Fruit fly (Drosophila melanogaster) Kc167 (cell line): ENCODE data around the gene CG42748.

ENCODE experiments used
- Myc ChIP-seq: fragments of >200 bp; optimal IDR thresholded peaks from 2 replicates; lab custom pipeline; 2017; ENCODE audit warnings: missing external identifiers
- Sin3A ChIP-seq: fragments of >200 bp; optimal IDR thresholded peaks from 2 replicates; lab custom pipeline; 2018; ENCODE audit warnings: missing external identifiers
- h ChIP-seq: fragments of >200 bp; optimal IDR thresholded peaks from 3 replicates; lab custom pipeline; 2018; ENCODE audit warnings: missing external identifiers
- insv ChIP-seq: fragments of >200 bp; optimal IDR thresholded peaks from 3 replicates; lab custom pipeline; 2018; ENCODE audit warnings: missing external identifiers
- psq ChIP-seq: fragments of >200 bp; optimal IDR thresholded peaks from 2 replicates; lab custom pipeline; 2017; ENCODE audit warnings: missing external identifiers
- ttk ChIP-seq: sonication (Bioruptor generic); optimal IDR thresholded peaks from 2 replicates; lab custom pipeline; 2017; ENCODE audit warnings: missing external identifiers

Gene CG42748

DNA sequence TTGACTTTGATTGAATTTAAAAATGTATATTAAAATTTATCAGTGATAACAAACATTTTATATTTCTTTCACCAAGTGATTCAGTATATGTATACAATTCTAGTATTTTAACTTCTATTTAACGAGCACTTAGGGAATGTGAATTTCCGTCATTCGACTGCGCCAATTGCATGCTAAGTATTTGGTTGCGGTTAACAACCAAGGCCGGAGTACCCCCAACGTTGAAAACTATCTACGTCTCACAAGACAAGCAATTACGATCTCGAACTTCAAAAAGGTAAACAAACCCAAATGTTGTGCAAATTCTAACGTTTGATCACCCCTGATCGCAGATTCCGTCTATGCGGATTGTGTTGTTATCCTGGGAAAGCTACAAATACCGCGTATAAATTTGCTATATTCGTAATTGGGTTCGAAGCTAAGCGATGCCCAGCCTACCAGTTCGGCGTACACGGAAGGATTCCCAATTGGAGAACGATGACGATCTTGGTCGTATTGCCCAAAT is at the start of gene CG42748:
TSS of gene CG42748 (plus strand) at position 51 of the 505 bp plus-strand sequence.
- TF ChIP-seq h (lab: Kevin White, UChicago) (no peak), Myc (lab: Kevin White, UChicago) (no peak), insv (lab: Kevin White, UChicago) (no peak), psq (lab: Kevin White, UChicago) (no peak), Sin3A (lab: Kevin White, UChicago) (no peak), ttk (lab: Kevin White, UChicago) (no peak)

DNA sequence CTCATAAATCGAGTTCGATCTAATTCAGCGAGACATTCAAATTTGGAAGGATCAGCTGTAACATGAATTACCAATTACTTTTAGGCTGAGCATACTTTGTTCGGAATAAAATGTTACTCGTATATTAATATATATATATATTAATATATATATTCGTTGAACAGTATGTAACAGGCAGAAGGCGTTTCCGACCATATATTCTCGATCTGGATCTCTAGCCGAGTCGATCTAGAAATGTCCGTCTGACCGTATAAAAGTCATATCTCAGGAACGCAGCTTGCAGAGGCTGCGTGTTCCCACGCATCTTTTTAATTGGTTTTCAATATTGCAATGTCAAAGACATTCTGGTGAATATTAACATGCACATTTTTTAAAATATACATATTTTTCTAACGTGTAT is 26.7 kb upstream of the CG42748 start, which contains the start of gene tplus3b:
TSS of gene tplus3b (minus strand) at position 101 of the 400 bp plus-strand sequence.
- TF ChIP-seq psq (lab: Kevin White, UChicago) (no peak), h (lab: Kevin White, UChicago) (no peak), insv (lab: Kevin White, UChicago) (no peak), Myc (lab: Kevin White, UChicago) (no peak), ttk (lab: Kevin White, UChicago) (no peak), Sin3A (lab: Kevin White, UChicago) (no peak)

DNA sequence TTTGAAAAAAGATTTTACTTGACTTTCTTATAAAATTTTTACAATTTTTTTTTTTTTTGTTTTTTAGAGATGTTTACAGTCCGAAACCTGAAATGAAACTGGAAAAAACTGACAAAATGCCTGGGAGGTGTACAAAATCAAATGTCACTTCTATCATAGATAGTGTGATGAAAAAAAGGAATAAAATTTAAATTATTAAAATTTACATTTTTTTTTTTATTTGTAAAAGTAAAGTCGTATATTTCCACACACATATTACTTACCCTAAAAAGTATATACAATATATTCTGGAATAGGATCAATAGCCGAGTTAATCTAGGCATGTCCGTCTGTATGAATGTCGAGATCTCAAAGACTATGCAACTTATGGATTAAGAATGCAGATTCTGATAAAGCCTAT is 25.6 kb upstream of the CG42748 start, which contains the start of gene CG15219:
TSS of gene CG15219 (minus strand) at position 101 of the 400 bp plus-strand sequence.
- no peak for TF ChIP-seq Myc (lab: Kevin White, UChicago)
- no peak for TF ChIP-seq insv (lab: Kevin White, UChicago)
- no peak for TF ChIP-seq Sin3A (lab: Kevin White, UChicago)
- TF ChIP-seq h (lab: Kevin White, UChicago) = no peak
- TF ChIP-seq ttk (lab: Kevin White, UChicago) = no peak
- no peak for TF ChIP-seq psq (lab: Kevin White, UChicago)

DNA sequence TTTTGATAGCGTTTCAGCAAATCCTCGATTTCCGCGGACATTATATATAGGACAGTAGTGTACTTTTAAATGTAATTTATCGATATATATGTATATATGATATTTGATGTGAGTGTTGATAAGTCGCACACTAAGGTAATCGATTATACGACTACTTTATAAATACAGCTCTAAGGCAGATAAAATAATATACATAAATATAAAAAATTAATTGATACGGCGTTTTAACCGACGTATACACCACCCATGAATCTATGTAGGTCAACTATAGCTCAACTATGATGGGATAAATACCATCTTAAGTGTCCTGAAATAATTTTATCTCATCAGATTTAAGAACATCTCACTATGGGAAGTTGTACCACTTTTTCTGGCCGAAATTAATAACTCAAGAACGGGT is 23.8 kb upstream of the CG42748 start, which contains the start of gene CG10834:
TSS of gene CG10834 (minus strand) at position 101 of the 400 bp plus-strand sequence.
- TF ChIP-seq insv (lab: Kevin White, UChicago) (no peak), h (lab: Kevin White, UChicago) (no peak), Myc (lab: Kevin White, UChicago) (no peak), Sin3A (lab: Kevin White, UChicago) (no peak)

DNA sequence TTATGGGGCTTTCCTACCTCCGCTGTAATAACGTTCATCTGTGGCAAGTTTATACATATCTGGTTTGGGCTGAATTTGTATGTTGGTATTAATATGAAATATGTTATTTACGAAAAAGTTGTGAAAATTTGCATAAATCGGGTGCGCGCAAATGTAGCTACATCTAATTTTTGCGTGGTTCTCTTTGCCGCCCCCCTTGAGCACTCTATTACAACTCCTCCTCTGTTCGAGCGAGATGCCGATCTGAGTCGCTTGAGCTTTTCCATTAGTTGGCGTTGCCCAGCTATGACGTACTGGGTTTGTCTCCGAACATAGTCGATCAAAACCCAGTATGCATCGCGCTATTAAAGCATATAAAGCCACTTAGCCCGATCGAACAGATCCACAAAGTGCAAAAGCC is 22.4 kb upstream of the CG42748 start, which contains the start of gene CG6675:
TSS of gene CG6675 (plus strand) at position 301 of the 400 bp plus-strand sequence.
- TF ChIP-seq psq (lab: Kevin White, UChicago) = no peak
- TF ChIP-seq Sin3A (lab: Kevin White, UChicago) = no peak
- TF ChIP-seq ttk (lab: Kevin White, UChicago) = no peak
- no peak for TF ChIP-seq h (lab: Kevin White, UChicago)
- TF ChIP-seq insv (lab: Kevin White, UChicago) = no peak
- TF ChIP-seq Myc (lab: Kevin White, UChicago) = no peak

DNA sequence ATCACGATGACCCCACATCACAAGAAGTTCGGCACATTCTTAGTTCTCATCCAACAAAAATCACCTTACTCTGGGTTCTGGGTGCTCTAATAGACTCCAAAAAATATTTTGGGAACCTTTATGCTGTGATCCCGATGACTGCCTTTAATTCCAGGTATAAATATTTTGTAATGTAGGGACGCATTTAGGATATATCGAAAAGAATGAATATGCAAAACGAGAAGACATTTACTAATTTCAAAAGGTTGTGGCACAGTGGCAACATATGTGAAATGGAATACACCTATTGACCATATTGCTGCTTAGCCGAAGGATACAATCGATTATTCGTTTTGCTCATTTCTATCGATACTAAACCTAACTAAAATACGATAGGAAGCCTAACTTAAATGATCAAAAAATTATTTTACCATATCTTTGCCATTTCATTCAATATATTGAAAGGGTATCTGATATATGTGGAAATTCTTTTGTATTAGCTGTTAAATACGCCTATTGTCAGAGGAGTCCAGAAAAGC is 10.1 kb upstream of the CG42748 start, which contains the start of gene CG3651:
TSS of gene CG3651 (plus strand) at position 468 of the 518 bp plus-strand sequence.
- TF ChIP-seq insv (lab: Kevin White, UChicago) = no peak
- TF ChIP-seq Sin3A (lab: Kevin White, UChicago) = no peak
- TF ChIP-seq ttk (lab: Kevin White, UChicago) = no peak
- TF ChIP-seq psq (lab: Kevin White, UChicago) = no peak
- TF ChIP-seq h (lab: Kevin White, UChicago) = no peak
- TF ChIP-seq Myc (lab: Kevin White, UChicago) = no peak

DNA sequence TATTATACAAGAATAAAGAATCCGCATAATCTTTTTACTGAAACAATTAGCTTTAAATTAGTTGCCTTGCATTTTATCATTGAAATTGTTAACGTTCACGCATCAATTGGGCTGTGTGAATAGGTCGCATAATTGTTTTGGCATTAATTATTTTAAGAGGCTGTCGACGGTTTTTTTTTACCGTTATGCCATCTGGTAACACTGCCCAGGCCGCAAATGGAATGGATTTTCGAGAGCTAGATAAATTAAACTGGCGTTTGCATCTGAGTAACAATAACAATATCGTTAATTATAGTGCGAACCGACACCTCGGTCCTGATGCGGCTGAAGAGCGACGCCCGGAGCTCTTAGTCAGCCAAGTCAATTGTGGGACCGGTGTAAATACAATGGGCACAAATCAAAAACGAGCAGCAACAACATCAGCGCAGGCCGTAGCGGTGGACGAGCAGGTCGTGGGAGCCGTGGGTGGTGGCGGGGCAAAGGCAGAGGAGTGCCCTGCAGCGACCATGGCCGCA is 9.3 kb upstream of the CG42748 start:
- TF ChIP-seq insv (lab: Kevin White, UChicago) (no peak), Sin3A (lab: Kevin White, UChicago) (no peak), ttk (lab: Kevin White, UChicago) (no peak), Myc (lab: Kevin White, UChicago) (no peak), psq (lab: Kevin White, UChicago) (no peak), h (lab: Kevin White, UChicago) (no peak)

DNA sequence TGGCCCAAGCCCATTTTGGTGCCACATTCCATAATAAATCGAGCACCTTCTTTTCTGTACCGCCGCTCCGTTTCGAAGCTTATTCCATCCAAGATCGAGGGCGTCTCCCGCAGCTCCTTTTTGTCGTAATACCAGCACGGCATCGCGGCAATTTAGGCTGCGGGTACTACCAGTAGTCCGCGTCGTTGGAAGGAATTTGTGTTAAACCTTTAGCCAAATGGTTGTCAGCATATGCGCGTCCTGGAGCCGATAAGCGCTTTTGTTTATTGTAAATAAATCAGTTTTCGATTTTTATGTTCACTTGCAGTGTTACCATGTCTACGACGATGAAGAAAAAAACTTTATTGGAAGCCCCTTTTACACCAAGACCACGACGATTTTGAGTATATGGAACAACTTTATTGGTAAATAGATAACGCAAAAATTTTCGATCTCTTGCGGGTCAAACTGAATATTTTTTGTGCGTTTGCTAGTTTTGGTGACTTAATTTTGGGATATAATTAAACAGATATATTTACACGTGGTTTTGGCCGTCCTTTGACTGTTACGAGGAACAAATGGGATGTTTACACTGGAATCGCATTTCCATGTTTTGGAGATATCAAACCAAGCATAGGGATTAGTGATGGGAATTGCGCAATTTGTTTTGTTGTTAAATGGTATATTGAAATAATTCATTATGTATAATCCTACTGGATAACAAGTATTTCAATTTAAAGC is 1.3 kb upstream of the CG42748 start, which contains the start of gene CycK:
TSS of gene CycK (minus strand) at position 562 of the 720 bp plus-strand sequence.
- no peak for TF ChIP-seq h (lab: Kevin White, UChicago)
- no peak for TF ChIP-seq ttk (lab: Kevin White, UChicago)
- no peak for TF ChIP-seq Myc (lab: Kevin White, UChicago)
- TF ChIP-seq insv (lab: Kevin White, UChicago) = no peak
- no peak for TF ChIP-seq psq (lab: Kevin White, UChicago)
- no peak for TF ChIP-seq Sin3A (lab: Kevin White, UChicago)

DNA sequence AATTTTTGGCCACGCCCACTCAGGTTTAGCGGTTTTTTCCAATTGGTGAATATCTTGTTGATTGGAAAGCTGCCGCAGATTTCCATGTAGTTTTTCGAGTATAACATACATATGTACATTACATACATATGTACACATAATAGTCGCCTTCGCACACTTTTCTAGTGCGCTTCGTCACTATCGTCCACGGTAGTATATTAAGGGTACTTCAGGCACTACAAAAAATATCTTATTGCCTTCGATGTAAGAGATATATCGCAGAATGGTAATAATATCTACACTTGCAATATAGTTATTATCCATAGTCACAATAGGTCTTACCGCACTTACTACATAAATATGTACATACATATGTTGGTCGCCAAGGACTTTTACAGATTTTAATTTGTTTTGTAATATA is 2.0 kb downstream of the CG42748 start:
- TF ChIP-seq insv (lab: Kevin White, UChicago) (no peak), ttk (lab: Kevin White, UChicago) (no peak), Myc (lab: Kevin White, UChicago) (no peak), h (lab: Kevin White, UChicago) (no peak), Sin3A (lab: Kevin White, UChicago) (no peak), psq (lab: Kevin White, UChicago) (no peak)

DNA sequence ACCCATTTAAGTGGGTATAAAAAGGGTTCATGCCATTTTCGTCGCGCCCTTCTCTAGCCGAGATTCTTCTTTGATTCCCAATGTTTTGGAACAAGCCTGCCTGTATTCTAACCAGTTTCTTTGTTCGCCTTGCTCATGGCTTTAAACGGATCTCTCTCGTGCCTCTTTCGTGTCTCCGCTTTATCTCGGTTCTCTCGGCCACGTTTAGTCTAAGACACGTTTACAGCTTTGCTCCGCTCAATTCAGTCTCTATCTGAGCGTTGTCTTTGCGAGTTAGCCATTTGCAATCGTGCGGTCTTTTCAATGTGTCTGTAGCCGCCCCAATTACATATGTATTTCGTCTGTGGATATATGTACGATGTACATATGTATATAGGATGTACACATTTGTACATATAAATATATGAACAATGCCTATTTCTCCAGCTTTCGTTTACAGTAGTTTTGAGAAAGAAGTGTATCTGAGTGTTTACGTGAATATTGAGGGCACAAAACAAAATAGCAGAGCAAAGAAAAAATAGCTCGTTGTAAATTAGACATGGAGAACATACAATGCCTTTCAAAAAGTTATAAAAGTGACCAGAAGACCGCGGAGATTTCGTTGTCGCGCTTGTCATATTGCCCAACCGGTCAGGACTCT is 3.2 kb downstream of the CG42748 start:
- TF ChIP-seq psq (lab: Kevin White, UChicago) (no peak), h (lab: Kevin White, UChicago) (no peak), Myc (lab: Kevin White, UChicago) (no peak), Sin3A (lab: Kevin White, UChicago) (no peak), ttk (lab: Kevin White, UChicago) (no peak), insv (lab: Kevin White, UChicago) (no peak)
